Fruit fly (Drosophila melanogaster) S2 (cell line): ENCODE results near the gene ato.

Experiments used
- CG8478 ChIP-seq: fragments of >200 bp; optimal IDR thresholded peaks from 2 replicates; lab custom pipeline; 2018
- CTCF ChIP-seq, 2 experiments: fragments of >200 bp; optimal IDR thresholded peaks; 2 replicates each; lab custom pipeline; 2018

DNA sequence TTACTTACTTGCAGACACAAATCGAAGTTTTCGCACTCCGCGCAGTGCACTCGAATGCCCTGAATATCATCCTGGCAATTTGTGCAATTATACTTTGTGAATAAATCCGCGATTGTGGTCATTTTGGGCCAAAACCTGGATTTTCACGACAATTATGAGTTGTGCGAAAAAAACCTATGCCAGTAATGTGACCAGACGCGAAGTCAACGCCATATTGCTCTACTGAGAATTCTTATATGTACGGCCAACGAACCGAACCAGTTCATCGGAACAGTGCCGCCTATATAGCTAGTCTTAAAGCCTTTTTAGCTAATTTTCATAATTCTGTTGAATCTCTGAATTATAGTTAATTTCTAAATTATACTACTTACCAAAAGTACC lies 37.6 kb upstream of the ato start, which contains the start of gene Ada2b:
- TF ChIP-seq CG8478 (lab: Kevin White, UChicago): no peak
- peak in 1 of 2 experiments; percentile 27 for TF ChIP-seq CTCF (optimal IDR thresholded peaks at IDR 0.05; lab: Kevin White, UChicago)
